Fruit fly (Drosophila melanogaster): ENCODE measurements around the gene Ugt316A1.

Ugt316A1 gene

dm6 chr3L:19062472-19063409 is at the start of gene Ugt316A1, which contains the start of gene Sfxn2:
Ugt316A1 (minus strand) TSS chr3L:19062816.
Sfxn2 (plus strand) TSS chr3L:19063165.
- TF ChIP-seq noc (tag; optimal IDR thresholded peaks at IDR 0.05): no peak

- TF ChIP-seq noc (tag; optimal IDR thresholded peaks at IDR 0.05): no peak
Measured at dm6 chr3L:19100188-19100587, 37.6 kb upstream of the Ugt316A1 start, which contains the start of gene Gem2. Gem2 (minus strand) TSS chr3L:19100363.

- TF ChIP-seq noc (tag; optimal IDR thresholded peaks at IDR 0.05): no peak
Measured at dm6 chr3L:19097665-19098082, 35.1 kb upstream of the Ugt316A1 start, which contains the start of the genes Naxd and CG14079. Naxd (minus strand) TSS chr3L:19097709. CG14079 (plus strand) TSS chr3L:19097999.

dm6 chr3L:19097102-19097501 is 34.5 kb upstream of the Ugt316A1 start:
- TF ChIP-seq noc (tag; optimal IDR thresholded peaks at IDR 0.05): no peak

- TF ChIP-seq noc (tag; optimal IDR thresholded peaks at IDR 0.05): no peak
Measured at dm6 chr3L:19096032-19096431, 33.4 kb upstream of the Ugt316A1 start, which contains the start of gene CNPYb. CNPYb (minus strand) TSS chr3L:19096217.

- no peak for TF ChIP-seq noc (tag; optimal IDR thresholded peaks at IDR 0.05)
Measured at dm6 chr3L:19092125-19093058, 29.8 kb upstream of the Ugt316A1 start, which contains the start of gene MESR6. MESR6 (plus strand) TSS chr3L:19092670.

dm6 chr3L:19091423-19092124 is 29.0 kb upstream of the Ugt316A1 start:
- TF ChIP-seq noc (tag; optimal IDR thresholded peaks at IDR 0.05): no peak

dm6 chr3L:19089120-19089519 is 26.5 kb upstream of the Ugt316A1 start:
- no peak for TF ChIP-seq noc (tag; optimal IDR thresholded peaks at IDR 0.05)

dm6 chr3L:19087369-19088275 is 25.0 kb upstream of the Ugt316A1 start:
- no peak for TF ChIP-seq noc (tag; optimal IDR thresholded peaks at IDR 0.05)

dm6 chr3L:19086364-19087200 is 24.0 kb upstream of the Ugt316A1 start, which contains the start of gene Mkp3:
Mkp3 (minus strand) TSS chr3L:19086426.
- TF ChIP-seq noc (tag; optimal IDR thresholded peaks at IDR 0.05): peak; percentile 93

- TF ChIP-seq noc (tag; optimal IDR thresholded peaks at IDR 0.05): peak; percentile 8
Measured at dm6 chr3L:19085688-19086363, 23.2 kb upstream of the Ugt316A1 start.

- no peak for TF ChIP-seq noc (tag; optimal IDR thresholded peaks at IDR 0.05)
Measured at dm6 chr3L:19083126-19083525, 20.5 kb upstream of the Ugt316A1 start.

All from whole organism, larva.